Fruit fly (Drosophila melanogaster) whole organism, prepupa: ENCODE data around the gene Uck.

ENCODE experiments used
- Blimp-1 ChIP-seq: fragments of 200-800 bp; sonication (Bioruptor generic); optimal IDR thresholded peaks from 3 replicates; lab custom pipeline; 2017; ENCODE audit warnings: missing biosample characterization, missing genetic modification characterization, mild to moderate bottlenecking, moderate library complexity, missing genetic modification reagents
- CG10669 ChIP-seq: fragments of 200-800 bp; sonication (Bioruptor generic); optimal IDR thresholded peaks from 3 replicates; lab custom pipeline; 2018; ENCODE audit warnings: missing biosample characterization, mild to moderate bottlenecking, missing genetic modification characterization, moderate library complexity
- CG11294 ChIP-seq: fragments of 200-800 bp; sonication (Bioruptor generic); IDR thresholded peaks from 2 replicates; pipeline ENCODE4 v1.3.6; 2022; ENCODE audit warnings: missing biosample characterization, missing genetic modification characterization
- CG11762 ChIP-seq: fragments of 200-800 bp; sonication (Bioruptor generic); optimal IDR thresholded peaks from 3 replicates; lab custom pipeline; 2016; ENCODE audit warnings: missing biosample characterization, missing genetic modification characterization; ENCODE audit not compliant: insufficient read depth
- CG11902 ChIP-seq: fragments of 200-800 bp; sonication (Bioruptor generic); optimal IDR thresholded peaks from 3 replicates; lab custom pipeline; 2016; ENCODE audit warnings: missing biosample characterization, missing genetic modification characterization
- CG1621 ChIP-seq: fragments of 200-800 bp; sonication (Bioruptor generic); optimal IDR thresholded peaks from 3 replicates; lab custom pipeline; 2018; ENCODE audit warnings: missing biosample characterization, mild to moderate bottlenecking, missing genetic modification characterization
- CG32006 ChIP-seq: fragments of 200-800 bp; sonication (Bioruptor generic); optimal IDR thresholded peaks from 3 replicates; lab custom pipeline; 2017; ENCODE audit warnings: missing biosample characterization, mild to moderate bottlenecking, missing genetic modification characterization
- CG34406 ChIP-seq: fragments of 200-800 bp; sonication (Bioruptor generic); optimal IDR thresholded peaks from 3 replicates; lab custom pipeline; 2016; ENCODE audit warnings: missing biosample characterization, missing genetic modification characterization
- CG3919 ChIP-seq: fragments of 200-800 bp; sonication (Bioruptor generic); optimal IDR thresholded peaks from 3 replicates; lab custom pipeline; 2016; ENCODE audit warnings: missing biosample characterization, missing genetic modification characterization
- CG4318 ChIP-seq: fragments of 200-800 bp; sonication (Bioruptor generic); optimal IDR thresholded peaks from 3 replicates; lab custom pipeline; 2017; ENCODE audit warnings: missing biosample characterization, mild to moderate bottlenecking, missing genetic modification characterization
- CG6163 ChIP-seq: fragments of 200-800 bp; sonication (Bioruptor generic); IDR thresholded peaks from 3 replicates; pipeline ENCODE4 v1.3.6; 2022; ENCODE audit warnings: missing biosample characterization, missing genetic modification characterization
- CG6276 ChIP-seq: fragments of 200-800 bp; sonication (Bioruptor generic); optimal IDR thresholded peaks from 2 replicates; lab custom pipeline; 2017; ENCODE audit warnings: missing biosample characterization, mild to moderate bottlenecking, missing genetic modification characterization
- CG6792 ChIP-seq: fragments of 200-800 bp; sonication (Bioruptor generic); optimal IDR thresholded peaks from 3 replicates; lab custom pipeline; 2016; ENCODE audit warnings: missing biosample characterization, missing genetic modification characterization
- CG6808 ChIP-seq: fragments of 200-800 bp; sonication (Bioruptor generic); optimal IDR thresholded peaks from 3 replicates; lab custom pipeline; 2017; ENCODE audit warnings: missing biosample characterization, missing genetic modification characterization, mild to moderate bottlenecking, moderate library complexity, missing genetic modification reagents
- CG6854 ChIP-seq: fragments of 200-800 bp; sonication (Bioruptor generic); optimal IDR thresholded peaks from 2 replicates; lab custom pipeline; 2017; ENCODE audit warnings: missing biosample characterization, mild to moderate bottlenecking, missing genetic modification characterization
- CG7368 ChIP-seq: fragments of 200-800 bp; sonication (Bioruptor generic); optimal IDR thresholded peaks from 3 replicates; lab custom pipeline; 2016; ENCODE audit warnings: missing biosample characterization, missing genetic modification characterization
- CG8319 ChIP-seq: fragments of 200-800 bp; sonication (Bioruptor generic); optimal IDR thresholded peaks from 3 replicates; lab custom pipeline; 2016; ENCODE audit warnings: missing biosample characterization, missing genetic modification characterization
- CG9139 ChIP-seq: fragments of 200-800 bp; sonication (Bioruptor generic); optimal IDR thresholded peaks from 3 replicates; lab custom pipeline; 2017; ENCODE audit warnings: missing biosample characterization, mild to moderate bottlenecking, missing genetic modification characterization
- Eip75B ChIP-seq: fragments of 200-800 bp; sonication (Bioruptor generic); optimal IDR thresholded peaks from 3 replicates; lab custom pipeline; 2016; ENCODE audit warnings: missing biosample characterization, missing genetic modification characterization
- Eip93F ChIP-seq: fragments of 200-800 bp; sonication (Bioruptor generic); optimal IDR thresholded peaks from 2 replicates; lab custom pipeline; 2016; ENCODE audit warnings: missing biosample characterization, mild to moderate bottlenecking, missing genetic modification characterization
- Ets21C ChIP-seq: fragments of 200-800 bp; sonication (Bioruptor generic); optimal IDR thresholded peaks from 3 replicates; lab custom pipeline; 2016; ENCODE audit warnings: missing biosample characterization, missing genetic modification characterization
- Ets96B ChIP-seq: fragments of 200-800 bp; optimal IDR thresholded peaks from 2 replicates; lab custom pipeline; 2019; ENCODE audit warnings: missing biosample characterization, mild to moderate bottlenecking, missing genetic modification characterization, moderate library complexity
- Gug ChIP-seq: fragments of 200-800 bp; sonication (Bioruptor generic); IDR thresholded peaks from 2 replicates; pipeline ENCODE4 v1.3.6; 2022; ENCODE audit warnings: missing biosample characterization, missing genetic modification characterization
- Hr38 ChIP-seq: sonication (Bioruptor generic); optimal IDR thresholded peaks from 2 replicates; lab custom pipeline; 2016; ENCODE audit warnings: missing biosample characterization, missing genetic modification characterization
- Hr39 ChIP-seq: fragments of 200-800 bp; sonication (Bioruptor generic); optimal IDR thresholded peaks from 2 replicates; lab custom pipeline; 2016; ENCODE audit warnings: missing biosample characterization, missing genetic modification characterization
- Hr4 ChIP-seq: fragments of 200-800 bp; sonication (Bioruptor generic); optimal IDR thresholded peaks from 3 replicates; lab custom pipeline; 2016; ENCODE audit warnings: missing biosample characterization, missing genetic modification characterization
- Lpt ChIP-seq: fragments of 200-800 bp; sonication (Bioruptor generic); optimal IDR thresholded peaks from 3 replicates; lab custom pipeline; 2016; ENCODE audit warnings: missing biosample characterization, missing genetic modification characterization
- Smox ChIP-seq: fragments of 200-800 bp; sonication (Bioruptor generic); optimal IDR thresholded peaks from 3 replicates; lab custom pipeline; 2016; ENCODE audit warnings: missing biosample characterization, missing genetic modification characterization
- Sox102F ChIP-seq: fragments of 200-800 bp; sonication (Bioruptor generic); optimal IDR thresholded peaks from 2 replicates; lab custom pipeline; 2016; ENCODE audit warnings: missing biosample characterization, mild to moderate bottlenecking, missing genetic modification characterization
- Sox14 ChIP-seq: fragments of 200-800 bp; sonication (Bioruptor generic); optimal IDR thresholded peaks from 3 replicates; lab custom pipeline; 2016; ENCODE audit warnings: missing biosample characterization, missing genetic modification characterization
- Sox15 ChIP-seq: fragments of 200-800 bp; sonication (Bioruptor generic); optimal IDR thresholded peaks from 3 replicates; lab custom pipeline; 2016; ENCODE audit warnings: missing biosample characterization, missing genetic modification characterization
- achi ChIP-seq: fragments of 200-800 bp; sonication (Bioruptor generic); optimal IDR thresholded peaks from 3 replicates; lab custom pipeline; 2016; ENCODE audit warnings: missing biosample characterization, missing genetic modification characterization
- acj6 ChIP-seq: fragments of 200-800 bp; sonication (Bioruptor generic); optimal IDR thresholded peaks from 3 replicates; lab custom pipeline; 2016; ENCODE audit warnings: missing biosample characterization, missing genetic modification characterization
- cyc ChIP-seq: fragments of 200-800 bp; sonication (Bioruptor generic); optimal IDR thresholded peaks from 3 replicates; lab custom pipeline; 2016; ENCODE audit warnings: missing biosample characterization, missing genetic modification characterization
- dac ChIP-seq: fragments of 200-800 bp; sonication (Bioruptor generic); optimal IDR thresholded peaks from 2 replicates; lab custom pipeline; 2017; ENCODE audit warnings: missing biosample characterization, mild to moderate bottlenecking, missing genetic modification characterization
- dsx ChIP-seq: fragments of 200-800 bp; optimal IDR thresholded peaks from 3 replicates; lab custom pipeline; 2019; ENCODE audit warnings: missing biosample characterization, mild to moderate bottlenecking, missing genetic modification characterization, moderate library complexity; ENCODE audit not compliant: poor library complexity, severe bottlenecking
- eg ChIP-seq: fragments of 200-800 bp; sonication (Bioruptor generic); IDR thresholded peaks from 3 replicates; pipeline ENCODE4 v1.3.6; 2022; ENCODE audit warnings: missing biosample characterization, missing genetic modification characterization
- esn ChIP-seq: fragments of 200-800 bp; sonication (Bioruptor generic); optimal IDR thresholded peaks from 2 replicates; lab custom pipeline; 2016; ENCODE audit warnings: missing biosample characterization, mild to moderate bottlenecking, missing genetic modification characterization, moderate library complexity
- fd59A ChIP-seq: fragments of 200-800 bp; sonication (Bioruptor generic); optimal IDR thresholded peaks from 2 replicates; lab custom pipeline; 2017; ENCODE audit warnings: missing biosample characterization, mild to moderate bottlenecking, missing genetic modification characterization, missing genetic modification reagents
- fd85E ChIP-seq: fragments of 200-800 bp; sonication (Bioruptor generic); optimal IDR thresholded peaks from 3 replicates; lab custom pipeline; 2016; ENCODE audit warnings: missing biosample characterization, missing genetic modification characterization
- fkh ChIP-seq: fragments of 200-800 bp; sonication (Bioruptor generic); optimal IDR thresholded peaks from 3 replicates; lab custom pipeline; 2017; ENCODE audit warnings: missing biosample characterization, mild to moderate bottlenecking, missing genetic modification characterization, moderate library complexity
- net ChIP-seq: fragments of 200-800 bp; sonication (Bioruptor generic); optimal IDR thresholded peaks from 3 replicates; lab custom pipeline; 2016; ENCODE audit warnings: missing biosample characterization, missing genetic modification characterization
- pdm3 ChIP-seq: fragments of 200-800 bp; sonication (Bioruptor generic); optimal IDR thresholded peaks from 3 replicates; lab custom pipeline; 2016; ENCODE audit warnings: missing biosample characterization, missing genetic modification characterization
- salr ChIP-seq, 2 experiments: fragments of 200-800 bp; sonication (Bioruptor generic); optimal IDR thresholded peaks; 3 replicates each; lab custom pipeline; 2016 to 2018; ENCODE audit warnings: missing biosample characterization in 2 of 2, missing genetic modification characterization in 2 of 2, mild to moderate bottlenecking in 1 of 2
- spab ChIP-seq: fragments of 200-800 bp; sonication (Bioruptor generic); optimal IDR thresholded peaks from 2 replicates; lab custom pipeline; 2017; ENCODE audit warnings: missing biosample characterization, mild to moderate bottlenecking, missing genetic modification characterization, missing genetic modification reagents
- svp ChIP-seq: fragments of 200-800 bp; sonication (Bioruptor generic); peaks from one replicate; lab custom pipeline; 2016; ENCODE audit warnings: missing biosample characterization, missing genetic modification characterization
- topi ChIP-seq: fragments of 200-800 bp; sonication (Bioruptor generic); optimal IDR thresholded peaks from 3 replicates; lab custom pipeline; 2016; ENCODE audit warnings: missing biosample characterization, missing genetic modification characterization
- vri ChIP-seq: fragments of 200-800 bp; sonication (Bioruptor generic); optimal IDR thresholded peaks from 3 replicates; lab custom pipeline; 2016; ENCODE audit warnings: missing biosample characterization, mild to moderate bottlenecking, missing genetic modification characterization

Gene Uck

dm6 chr3R:24260411-24260810 is 29.6 kb upstream of the Uck start:
- TF ChIP-seq pdm3 (GFP tag; lab: Kevin White, UChicago) (no peak), esn (no peak), topi (no peak), Gug (GFP tag; lab: Robert Waterston, UW) (no peak), CG6808 (GFP tag; lab: Kevin White, UChicago) (no peak), Hr39 (GFP tag; lab: Kevin White, UChicago) (no peak), vri (GFP tag; lab: Kevin White, UChicago) (no peak), fd85E (GFP tag; lab: Kevin White, UChicago) (no peak)

dm6 chr3R:24261380-24262021 is 28.5 kb upstream of the Uck start:
- no peak for TF ChIP-seq CG6792 (GFP tag; lab: Kevin White, UChicago)
- no peak for TF ChIP-seq vri (GFP tag; lab: Kevin White, UChicago)
- peak; percentile 54; the same call in 2 of the 3 replicates for TF ChIP-seq CG6163 (GFP tag; lab: Robert Waterston, UW)
- TF ChIP-seq net: peak; percentile 28
- peak; percentile 87 for TF ChIP-seq dsx
- TF ChIP-seq CG11762 (GFP tag; lab: Kevin White, UChicago): peak; percentile 15
- TF ChIP-seq spab: peak; percentile 32
- no peak for TF ChIP-seq esn
- TF ChIP-seq dac: no peak
- peak; percentile 40 for TF ChIP-seq acj6
- no peak for TF ChIP-seq topi
- TF ChIP-seq achi: peak; percentile 62
- TF ChIP-seq Gug (GFP tag; lab: Robert Waterston, UW): peak; percentile 51
- no peak for TF ChIP-seq Hr39 (GFP tag; lab: Kevin White, UChicago)
- no peak for TF ChIP-seq Blimp-1 (GFP tag; lab: Kevin White, UChicago)
- peak; percentile 39; the same call in 1 of the 3 replicates for TF ChIP-seq eg (GFP tag; lab: Robert Waterston, UW)
- no peak for TF ChIP-seq Eip93F (GFP tag; lab: Kevin White, UChicago)
- TF ChIP-seq CG6276: peak; percentile 52
- peak; percentile 2 for TF ChIP-seq CG1621 (tag; lab: Kevin White, UChicago)
- peak; percentile 32 for TF ChIP-seq svp (GFP tag; lab: Kevin White, UChicago)
- TF ChIP-seq CG8319 (GFP tag; lab: Kevin White, UChicago): no peak
- TF ChIP-seq CG6854: no peak
- peak; percentile 51 for TF ChIP-seq pdm3 (GFP tag; lab: Kevin White, UChicago)
- TF ChIP-seq CG34406 (GFP tag; lab: Kevin White, UChicago): peak; percentile 8
- peak; percentile 51 for TF ChIP-seq CG10669 (GFP tag; lab: Kevin White, UChicago)
- no peak for TF ChIP-seq CG11902 (GFP tag; lab: Kevin White, UChicago)
- no peak for TF ChIP-seq Hr38
- peak; percentile 51 for TF ChIP-seq CG6808 (GFP tag; lab: Kevin White, UChicago)
- no peak for TF ChIP-seq cyc (GFP tag; lab: Kevin White, UChicago)
- peak; percentile 43 for TF ChIP-seq CG4318 (GFP tag; lab: Kevin White, UChicago)
- no peak for TF ChIP-seq Sox102F (GFP tag; lab: Kevin White, UChicago)
- peak; percentile 32 for TF ChIP-seq fd59A (GFP tag; lab: Kevin White, UChicago)
- no peak for TF ChIP-seq Ets21C
- TF ChIP-seq CG32006: peak; percentile 73
- TF ChIP-seq CG7368 (GFP tag; lab: Kevin White, UChicago): no peak
- no peak for TF ChIP-seq Smox
- TF ChIP-seq CG11294 (GFP tag; lab: Robert Waterston, UW): 0 out of 2 replicates have a peak, but pooled peaks have one; percentile 21
- no peak for TF ChIP-seq fkh (GFP tag; lab: Kevin White, UChicago)
- peak in 1 of 2 experiments; percentile 58 for TF ChIP-seq salr (GFP tag; optimal IDR thresholded peaks at IDR 0.05; lab: Kevin White, UChicago)
- peak; percentile 72 for TF ChIP-seq Lpt (GFP tag; lab: Kevin White, UChicago)
- TF ChIP-seq Ets96B (tag; lab: Kevin White, UChicago): peak; percentile 66
- TF ChIP-seq Hr4 (GFP tag; lab: Kevin White, UChicago): peak; percentile 44
- TF ChIP-seq Sox15 (GFP tag; lab: Kevin White, UChicago): no peak
- TF ChIP-seq Sox14 (GFP tag; lab: Kevin White, UChicago): peak; percentile 73
- TF ChIP-seq Eip75B (GFP tag; lab: Kevin White, UChicago): peak; percentile 62
- TF ChIP-seq CG9139 (GFP tag; lab: Kevin White, UChicago): no peak
- TF ChIP-seq CG3919: peak; percentile 67
